Worm (Caenorhabditis elegans): ENCODE data around the gene btb-7.

ce11 chrII:1741248-1741647 is 28.2 kb downstream of the btb-7 start, which contains the start of gene K07G6.1:
- TF ChIP-seq dao-5 (tag; optimal IDR thresholded peaks at IDR 0.05): no peak
- no peak for TF ChIP-seq him-1 (tag; optimal IDR thresholded peaks at IDR 0.05)
- no peak for TF ChIP-seq W03F9.2 (tag; optimal IDR thresholded peaks at IDR 0.05)

Measured in whole organism, L4/young adult.